Worm (Caenorhabditis elegans): ENCODE results near the gene clec-72.
A peak's percentile ranks its signal among the peaks of the same experiment; 100 is the strongest.
"Not testable (repeated sequence)": the region's sequence is repeated elsewhere in the genome, so short reads cannot be mapped to it uniquely, and the experiment has no call there.

The clec-72 gene

DNA sequence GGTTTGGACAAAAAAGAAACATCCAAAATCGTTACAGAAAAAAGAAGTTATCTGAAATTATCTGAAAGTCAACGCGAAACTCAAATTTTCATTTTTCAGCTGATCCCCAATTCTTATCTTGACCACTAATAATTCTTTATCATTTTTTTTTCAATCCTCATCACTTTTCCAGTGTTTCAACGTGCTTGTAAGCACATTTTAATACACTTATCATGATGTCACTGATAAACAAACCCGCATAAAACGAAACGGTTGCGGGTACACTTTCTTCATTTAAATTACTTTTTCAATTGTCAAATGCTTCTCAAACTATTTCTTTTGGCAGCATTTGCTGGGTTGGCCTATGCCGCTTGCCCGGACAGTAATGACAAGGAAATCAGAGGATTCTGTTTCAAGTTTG is 22.7 kb upstream of the clec-72 start, which contains the start of gene clec-67 (continued):
- TF ChIP-seq vab-7 (GFP tag; IDR thresholded peaks at IDR 0.05), result no peak
- TF ChIP-seq duxl-1 (tag; optimal IDR thresholded peaks at IDR 0.05; ENCODE audit: poor library complexity), result no peak
- TF ChIP-seq daf-19 (GFP tag; conservative IDR thresholded peaks at IDR 0.05), result no peak
- no peak for TF ChIP-seq Y75B8A.6 (GFP tag; IDR thresholded peaks at IDR 0.05)
- peak; percentile 9 for TF ChIP-seq nhr-77 (tag; optimal IDR thresholded peaks at IDR 0.05)
- TF ChIP-seq hlh-11 (tag; optimal IDR thresholded peaks at IDR 0.05), result peak; percentile 58
- no peak for TF ChIP-seq skn-1 (tag; optimal IDR thresholded peaks at IDR 0.05)
- TF ChIP-seq ctbp-1 (GFP tag; IDR thresholded peaks at IDR 0.05), result no peak
- TF ChIP-seq saeg-2 (GFP tag; IDR thresholded peaks at IDR 0.05), result no peak
- peak; percentile 17 for TF ChIP-seq mxl-3 (GFP tag; optimal IDR thresholded peaks at IDR 0.05)
- no peak for TF ChIP-seq nhr-42 (GFP tag; IDR thresholded peaks at IDR 0.05)
- peak; percentile 63 for TF ChIP-seq nhr-28 (tag; optimal IDR thresholded peaks at IDR 0.05)
- TF ChIP-seq snpc-4 (tag; optimal IDR thresholded peaks at IDR 0.05), result no peak
- TF ChIP-seq lin-39 (tag; optimal IDR thresholded peaks at IDR 0.05), result no peak
- no peak for TF ChIP-seq tra-1 (GFP tag; IDR thresholded peaks at IDR 0.05)
- no peak for TF ChIP-seq Y48G9A.11 (GFP tag; IDR thresholded peaks at IDR 0.05)
- TF ChIP-seq nhr-76 (tag; optimal IDR thresholded peaks at IDR 0.05), result no peak
- no peak for TF ChIP-seq rbr-2 (tag; optimal IDR thresholded peaks at IDR 0.05)
- no peak for TF ChIP-seq ceh-44 (GFP tag; IDR thresholded peaks at IDR 0.05)
- no peak for TF ChIP-seq aly-2 (tag; optimal IDR thresholded peaks at IDR 0.05)

DNA sequence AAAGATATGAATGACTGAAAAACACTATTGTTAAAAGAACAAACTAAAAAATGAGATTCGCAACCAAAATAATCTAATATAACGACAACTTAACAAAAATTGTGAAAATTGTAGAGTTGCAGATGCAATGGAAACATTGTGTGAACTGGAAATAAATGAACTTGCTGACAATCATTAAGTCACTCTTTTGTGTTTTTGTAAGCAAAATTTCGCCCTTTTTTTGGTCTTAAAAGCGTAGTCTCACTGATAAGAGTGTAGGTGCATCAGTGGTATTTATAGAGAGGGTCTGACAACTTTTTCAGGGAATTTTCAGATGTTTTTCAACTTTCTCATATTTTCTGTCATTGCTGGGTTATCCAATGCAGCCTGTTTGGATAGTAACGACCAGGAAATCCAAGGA is 18.5 kb upstream of the clec-72 start, which contains the start of gene clec-68:
Gene clec-68, plus strand, starts transcription at position 301 of the 400 bp plus-strand sequence.
- no peak for TF ChIP-seq madf-9 (GFP tag; conservative IDR thresholded peaks at IDR 0.05)
- no peak for TF ChIP-seq nhr-42 (GFP tag; IDR thresholded peaks at IDR 0.05)
- no peak for TF ChIP-seq nhr-6 (tag; optimal IDR thresholded peaks at IDR 0.05)
- TF ChIP-seq zfp-3 (GFP tag; conservative IDR thresholded peaks at IDR 0.05), result no peak
- no peak for TF ChIP-seq T20F7.1 (GFP tag; optimal IDR thresholded peaks at IDR 0.05)
- TF ChIP-seq mdt-29 (GFP tag; IDR thresholded peaks at IDR 0.05), result no peak
- no peak for TF ChIP-seq zip-2 (tag; optimal IDR thresholded peaks at IDR 0.05)
- no peak for TF ChIP-seq hif-1 (tag; optimal IDR thresholded peaks at IDR 0.05)
- TF ChIP-seq nhr-111 (GFP tag; optimal IDR thresholded peaks at IDR 0.05), result no peak
- TF ChIP-seq nhr-28 (tag; optimal IDR thresholded peaks at IDR 0.05), result no peak

ce11 chrIV:3932408-3932807 is 12.2 kb upstream of the clec-72 start, which contains the start of gene clec-70:
TSS of gene clec-70 (plus strand) at chrIV:3932708.
- TF ChIP-seq ceh-20 (GFP tag; IDR thresholded peaks at IDR 0.05); ceh-82 (tag; optimal IDR thresholded peaks at IDR 0.05); nhr-41 (GFP tag; IDR thresholded peaks at IDR 0.05): not testable (repeated sequence)

DNA sequence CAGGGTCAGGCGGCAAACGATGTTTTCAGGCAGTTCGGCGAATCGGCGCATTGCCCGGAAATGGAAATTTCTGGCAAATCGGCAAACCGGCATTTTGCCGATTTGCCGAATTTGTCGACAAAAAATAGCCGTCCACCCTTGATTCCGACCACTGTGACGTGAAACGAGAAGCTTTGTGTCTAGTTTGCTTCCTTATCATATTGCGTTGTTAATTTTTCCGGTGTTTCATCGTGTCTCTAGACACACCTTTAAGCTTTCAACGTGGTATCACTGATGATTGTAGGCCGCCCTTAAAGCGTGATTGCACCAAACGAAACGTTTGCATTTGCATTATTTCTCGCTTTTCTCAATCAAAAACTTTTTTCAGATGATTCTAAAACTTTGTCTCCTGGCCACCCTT is 7.5 kb upstream of the clec-72 start, which contains the start of gene clec-71:
Gene clec-71, plus strand, starts transcription at position 362 of the 400 bp plus-strand sequence.
- TF ChIP-seq aha-1 (tag), result peak; percentile 57
- TF ChIP-seq daf-16 (GFP tag; optimal IDR thresholded peaks at IDR 0.05), result no peak
- TF ChIP-seq daf-16 (tag; optimal IDR thresholded peaks at IDR 0.05), result no peak
- TF ChIP-seq unc-62 (GFP tag; optimal IDR thresholded peaks at IDR 0.05 in 1 of 2), result peak in 1 of 2 experiments; percentile 55
- TF ChIP-seq unc-62 (tag; optimal IDR thresholded peaks at IDR 0.05), result no peak
- no peak for TF ChIP-seq hlh-30 (tag; optimal IDR thresholded peaks at IDR 0.05; ENCODE audit: insufficient read depth)
